Fruit fly (Drosophila melanogaster) whole organism, embryonic: ENCODE data around the gene RpS20.

Experiments
- Ada2b ChIP-seq: fragments of 200-800 bp; sonication (Bioruptor generic); IDR thresholded peaks from 2 replicates; pipeline ENCODE4 v1.3.6; 2022; ENCODE audit warnings: missing biosample characterization, missing genetic modification characterization
- Asciz ChIP-seq: fragments of 200-800 bp; sonication (Bioruptor generic); optimal IDR thresholded peaks from 2 replicates; lab custom pipeline; 2017; ENCODE audit warnings: missing biosample characterization, mild to moderate bottlenecking, missing genetic modification characterization, missing genetic modification reagents
- Awh ChIP-seq: fragments of 200-800 bp; sonication (Bioruptor generic); IDR thresholded peaks from 2 replicates; pipeline ENCODE4, ENCODE4 v1.3.6; 2022; ENCODE audit warnings: missing biosample characterization, missing genetic modification characterization
- CG11723 ChIP-seq: fragments of 200-800 bp; sonication (Bioruptor generic); optimal IDR thresholded peaks from 2 replicates; lab custom pipeline; 2017; ENCODE audit warnings: missing biosample characterization, mild to moderate bottlenecking, missing genetic modification characterization
- CG12299 ChIP-seq: fragments of 200-800 bp; sonication (Bioruptor generic); optimal IDR thresholded peaks from 2 replicates; lab custom pipeline; 2018; ENCODE audit warnings: missing biosample characterization, mild to moderate bottlenecking, missing genetic modification characterization
- CG12659 ChIP-seq: fragments of 200-800 bp; sonication (Bioruptor generic); optimal IDR thresholded peaks from 3 replicates; lab custom pipeline; 2017; ENCODE audit warnings: mild to moderate bottlenecking, missing biosample characterization, missing genetic modification reagents, missing genetic modification characterization
- CG13123 ChIP-seq: fragments of 200-800 bp; sonication (Bioruptor generic); optimal IDR thresholded peaks from 2 replicates; lab custom pipeline; 2016; ENCODE audit warnings: missing biosample characterization, missing genetic modification characterization
- CG16779 ChIP-seq: fragments of 200-800 bp; sonication (Bioruptor generic); IDR thresholded peaks from 2 replicates; pipeline ENCODE4 v1.3.6; 2022; ENCODE audit warnings: missing biosample characterization, missing genetic modification characterization
- CG17328 ChIP-seq: fragments of 200-800 bp; sonication (Bioruptor generic); IDR thresholded peaks from 2 replicates; pipeline ENCODE4 v1.3.6; 2022; ENCODE audit warnings: missing biosample characterization, missing genetic modification characterization
- CG17385 ChIP-seq: fragments of 200-800 bp; sonication (Bioruptor generic); optimal IDR thresholded peaks from 3 replicates; lab custom pipeline; 2018; ENCODE audit warnings: missing biosample characterization, mild to moderate bottlenecking, missing genetic modification characterization
- CG18764 ChIP-seq: fragments of 200-800 bp; sonication (Bioruptor generic); optimal IDR thresholded peaks from 3 replicates; lab custom pipeline; 2016; ENCODE audit warnings: missing biosample characterization, missing genetic modification characterization
- CG30403 ChIP-seq: fragments of 200-800 bp; sonication (Bioruptor generic); optimal IDR thresholded peaks from 3 replicates; lab custom pipeline; 2016; ENCODE audit warnings: missing biosample characterization, missing genetic modification characterization
- CG43689 ChIP-seq: fragments of 200-800 bp; sonication (Bioruptor generic); IDR thresholded peaks from 2 replicates; pipeline ENCODE4 v1.3.6; 2022; ENCODE audit warnings: missing biosample characterization, missing genetic modification characterization
- CG4617 ChIP-seq: fragments of 200-800 bp; sonication (Bioruptor generic); optimal IDR thresholded peaks from 3 replicates; lab custom pipeline; 2016; ENCODE audit warnings: missing biosample characterization, missing genetic modification characterization, borderline replicate concordance
- CG6654 ChIP-seq: fragments of 200-800 bp; sonication (Bioruptor generic); optimal IDR thresholded peaks from 2 replicates; lab custom pipeline; 2017; ENCODE audit warnings: missing biosample characterization, mild to moderate bottlenecking, missing genetic modification characterization
- CG7372 ChIP-seq: fragments of 200-800 bp; sonication (Bioruptor generic); IDR thresholded peaks from 2 replicates; pipeline ENCODE4 v1.3.6; 2022; ENCODE audit warnings: missing biosample characterization, missing genetic modification characterization
- CG7963 ChIP-seq: fragments of 200-800 bp; sonication (Bioruptor generic); IDR thresholded peaks from 3 replicates; pipeline ENCODE4 v1.3.6; 2022; ENCODE audit warnings: missing biosample characterization, missing genetic modification characterization; ENCODE audit not compliant: partially characterized antibody
- CG9932 ChIP-seq: fragments of 200-800 bp; sonication (Bioruptor generic); IDR thresholded peaks from 2 replicates; pipeline ENCODE4 v1.3.6; 2022; ENCODE audit warnings: missing biosample characterization, missing genetic modification characterization
- Dek ChIP-seq: fragments of 200-800 bp; sonication (Bioruptor generic); optimal IDR thresholded peaks from 3 replicates; lab custom pipeline; 2019; ENCODE audit warnings: missing biosample characterization, mild to moderate bottlenecking, missing genetic modification characterization, moderate library complexity
- Dp ChIP-seq: fragments of 200-800 bp; sonication (Bioruptor generic); optimal IDR thresholded peaks from 2 replicates; lab custom pipeline; 2018; ENCODE audit warnings: missing biosample characterization, mild to moderate bottlenecking, missing genetic modification characterization, moderate library complexity
- Drgx ChIP-seq: fragments of 200-800 bp; sonication (Bioruptor generic); IDR thresholded peaks from 2 replicates; pipeline ENCODE4 v1.3.6; 2022; ENCODE audit warnings: missing biosample characterization, missing genetic modification characterization
- ERR ChIP-seq: fragments of 200-800 bp; sonication (Bioruptor generic); optimal IDR thresholded peaks from 2 replicates; lab custom pipeline; 2016; ENCODE audit warnings: missing biosample characterization, missing genetic modification characterization
- H15 ChIP-seq: fragments of 200-800 bp; sonication (Bioruptor generic); IDR thresholded peaks from 3 replicates; pipeline ENCODE4 v1.3.6; 2022; ENCODE audit warnings: missing biosample characterization, missing genetic modification characterization
- Hr51 ChIP-seq, 2 experiments: fragments of 200-800 bp; sonication (Bioruptor generic); optimal IDR thresholded peaks; 2 replicates in 1 of 2; 3 replicates in 1 of 2; lab custom pipeline; 2016 to 2018; ENCODE audit warnings: missing biosample characterization in 2 of 2, missing genetic modification characterization in 2 of 2, mild to moderate bottlenecking in 1 of 2, moderate library complexity in 1 of 2
- Meics ChIP-seq: fragments of 200-800 bp; sonication (Bioruptor generic); optimal IDR thresholded peaks from 2 replicates; lab custom pipeline; 2017; ENCODE audit warnings: missing biosample characterization, mild to moderate bottlenecking, missing genetic modification characterization
- Neu2 ChIP-seq: fragments of 200-800 bp; sonication (Bioruptor generic); optimal IDR thresholded peaks from 3 replicates; lab custom pipeline; 2016; ENCODE audit warnings: missing biosample characterization, missing genetic modification characterization, borderline replicate concordance
- Nf-YA ChIP-seq: fragments of 200-800 bp; sonication (Bioruptor generic); IDR thresholded peaks from 2 replicates; pipeline ENCODE4 v1.3.6; 2022; ENCODE audit warnings: missing biosample characterization, missing genetic modification characterization
- Opbp ChIP-seq: fragments of 200-800 bp; sonication (Bioruptor generic); IDR thresholded peaks from 3 replicates; pipeline ENCODE4 v1.3.6; 2022; ENCODE audit warnings: missing biosample characterization, missing genetic modification characterization; ENCODE audit not compliant: partially characterized antibody
- Side ChIP-seq: fragments of 200-800 bp; sonication (Bioruptor generic); optimal IDR thresholded peaks from 2 replicates; lab custom pipeline; 2016; ENCODE audit warnings: missing biosample characterization, missing genetic modification characterization
- Sox100B ChIP-seq: fragments of 200-800 bp; sonication (Bioruptor generic); optimal IDR thresholded peaks from 3 replicates; lab custom pipeline; 2018; ENCODE audit warnings: missing biosample characterization, mild to moderate bottlenecking, missing genetic modification characterization
- TFAM ChIP-seq: fragments of 200-800 bp; sonication (Bioruptor generic); optimal IDR thresholded peaks from 2 replicates; lab custom pipeline; 2017; ENCODE audit warnings: missing biosample characterization, missing genetic modification characterization, inconsistent platforms
- chinmo ChIP-seq: fragments of 200-800 bp; sonication (Bioruptor generic); IDR thresholded peaks from 4 replicates; pipeline ENCODE4 v1.3.6; 2022; ENCODE audit warnings: missing biosample characterization, missing genetic modification characterization; ENCODE audit not compliant: partially characterized antibody
- ci ChIP-seq: fragments of 200-800 bp; sonication (Bioruptor generic); IDR thresholded peaks from 3 replicates; pipeline ENCODE4 v1.3.6; 2022; ENCODE audit warnings: missing biosample characterization, missing genetic modification characterization
- crc ChIP-seq: fragments of 200-800 bp; sonication (Bioruptor generic); optimal IDR thresholded peaks from 2 replicates; lab custom pipeline; 2016; ENCODE audit warnings: missing biosample characterization, missing genetic modification characterization
- da ChIP-seq: fragments of 200-800 bp; sonication (Bioruptor generic); optimal IDR thresholded peaks from 2 replicates; lab custom pipeline; 2016; ENCODE audit warnings: missing biosample characterization, missing genetic modification characterization
- ewg ChIP-seq: fragments of 200-800 bp; sonication (Bioruptor generic); optimal IDR thresholded peaks from 3 replicates; lab custom pipeline; 2017; ENCODE audit warnings: mild to moderate bottlenecking, missing biosample characterization, missing genetic modification reagents, missing genetic modification characterization
- nerfin-2 ChIP-seq: fragments of 200-800 bp; sonication (Bioruptor generic); IDR thresholded peaks from 2 replicates; pipeline ENCODE4 v1.3.6; 2022; ENCODE audit warnings: missing biosample characterization, missing genetic modification characterization; ENCODE audit not compliant: partially characterized antibody
- pita ChIP-seq: fragments of 200-800 bp; sonication (Bioruptor generic); optimal IDR thresholded peaks from 2 replicates; lab custom pipeline; 2017; ENCODE audit warnings: missing biosample characterization, mild to moderate bottlenecking, missing genetic modification characterization
- ro ChIP-seq: fragments of 200-800 bp; sonication (Bioruptor generic); IDR thresholded peaks from 2 replicates; pipeline ENCODE4 v1.3.6; 2022; ENCODE audit warnings: missing biosample characterization, missing genetic modification characterization
- sc ChIP-seq, 3 experiments: fragments of >200 bp in 2 of 3; fragments of 200-800 bp in 1 of 3; sonication (Bioruptor generic) in 1 of 3; optimal IDR thresholded peaks; 2 replicates in 2 of 3; 3 replicates in 1 of 3; lab custom pipeline; 2017; ENCODE audit warnings: mild to moderate bottlenecking in 1 of 3, missing biosample characterization in 1 of 3, missing genetic modification characterization in 1 of 3, missing genetic modification reagents in 1 of 3
- slp2 ChIP-seq: fragments of 200-800 bp; sonication (Bioruptor generic); optimal IDR thresholded peaks from 2 replicates; lab custom pipeline; 2016; ENCODE audit warnings: missing biosample characterization, missing genetic modification characterization
- sr ChIP-seq: fragments of 200-800 bp; sonication (Bioruptor generic); IDR thresholded peaks from 3 replicates; pipeline ENCODE4 v1.3.6; 2022; ENCODE audit warnings: missing biosample characterization, missing genetic modification characterization
- stwl ChIP-seq: fragments of 200-800 bp; sonication (Bioruptor generic); optimal IDR thresholded peaks from 3 replicates; lab custom pipeline; 2018; ENCODE audit warnings: missing biosample characterization, mild to moderate bottlenecking, missing genetic modification characterization, moderate library complexity
- sug ChIP-seq: fragments of 200-800 bp; optimal IDR thresholded peaks from 2 replicates; lab custom pipeline; 2019; ENCODE audit warnings: missing biosample characterization, mild to moderate bottlenecking, missing genetic modification characterization, moderate library complexity
- tap ChIP-seq: fragments of 200-800 bp; optimal IDR thresholded peaks from 3 replicates; lab custom pipeline; 2019; ENCODE audit warnings: missing biosample characterization, mild to moderate bottlenecking, missing genetic modification characterization, moderate library complexity
- tna ChIP-seq: fragments of 200-800 bp; sonication (Bioruptor generic); IDR thresholded peaks from 2 replicates; pipeline ENCODE4 v1.3.6; 2022; ENCODE audit warnings: missing biosample characterization, missing genetic modification characterization; ENCODE audit not compliant: partially characterized antibody
- twi ChIP-seq: fragments of 200-800 bp; optimal IDR thresholded peaks from 2 replicates; lab custom pipeline; 2019; ENCODE audit warnings: missing biosample characterization, mild to moderate bottlenecking, missing genetic modification characterization, moderate library complexity
- wek ChIP-seq: fragments of 200-800 bp; sonication (Bioruptor generic); optimal IDR thresholded peaks from 3 replicates; lab custom pipeline; 2018; ENCODE audit warnings: missing biosample characterization, mild to moderate bottlenecking, missing genetic modification characterization, moderate library complexity
- wor ChIP-seq: fragments of 200-800 bp; sonication (Bioruptor generic); IDR thresholded peaks from 2 replicates; pipeline ENCODE4 v1.3.6; 2022; ENCODE audit warnings: missing biosample characterization, missing genetic modification characterization

RpS20 gene

dm6 chr3R:20829416-20830131 is 7.6 kb downstream of the RpS20 start (continued):
- TF ChIP-seq sr (GFP tag; lab: Robert Waterston, UW) (no peak), wor (GFP tag; lab: Robert Waterston, UW) (no peak), Ada2b (GFP tag; lab: Robert Waterston, UW) (no peak), sc (optimal IDR thresholded peaks at IDR 0.05; lab: Kevin White, UChicago) (no peak), sc (GFP tag; optimal IDR thresholded peaks at IDR 0.05; lab: Kevin White, UChicago) (no peak), CG16779 (no peak), CG4617 (GFP tag; lab: Kevin White, UChicago) (no peak), stwl (tag; lab: Kevin White, UChicago) (no peak), Hr51 (GFP tag; optimal IDR thresholded peaks at IDR 0.05; lab: Kevin White, UChicago) (peak in 1 of 2 experiments; percentile 30), Awh (no peak), CG17328 (GFP tag; lab: Robert Waterston, UW) (no peak), ERR (GFP tag; lab: Kevin White, UChicago) (no peak), CG17385 (GFP tag; lab: Kevin White, UChicago) (no peak), Opbp (GFP tag; lab: Robert Waterston, UW) (peak; percentile 42; the same call in 1 of the 3 replicates), twi (peak; percentile 98), tap (tag; lab: Kevin White, UChicago) (no peak), Dp (GFP tag; lab: Kevin White, UChicago) (no peak), ci (GFP tag; lab: Robert Waterston, UW) (peak; percentile 76; the same call in 2 of the 3 replicates), pita (GFP tag; lab: Kevin White, UChicago) (no peak), Neu2 (no peak), Sox100B (peak; percentile 52), ewg (GFP tag; lab: Kevin White, UChicago) (peak; percentile 54), CG30403 (peak; percentile 49), chinmo (GFP tag; lab: Robert Waterston, UW) (peak; percentile 92), Meics (GFP tag; lab: Kevin White, UChicago) (peak; percentile 53), wek (no peak), slp2 (no peak), CG6654 (GFP tag; lab: Kevin White, UChicago) (no peak), CG7372 (GFP tag; lab: Robert Waterston, UW) (no peak), CG9932 (GFP tag; lab: Robert Waterston, UW) (peak; percentile 61), nerfin-2 (GFP tag; lab: Robert Waterston, UW) (no peak), ro (GFP tag; lab: Robert Waterston, UW) (no peak), CG7963 (GFP tag; lab: Robert Waterston, UW) (no peak), sug (tag; lab: Kevin White, UChicago) (peak; percentile 77), CG43689 (no peak), tna (GFP tag; lab: Robert Waterston, UW) (no peak), CG18764 (no peak), da (GFP tag; lab: Kevin White, UChicago) (peak; percentile 48), Asciz (GFP tag; lab: Kevin White, UChicago) (no peak), Dek (tag; lab: Kevin White, UChicago) (peak; percentile 36), Drgx (GFP tag; lab: Robert Waterston, UW) (no peak; the same call in 1 of the 2 replicates), CG12659 (peak; percentile 33), TFAM (GFP tag; lab: Kevin White, UChicago) (no peak), CG12299 (no peak), CG13123 (GFP tag; lab: Kevin White, UChicago) (no peak), Nf-YA (no peak), CG11723 (GFP tag; lab: Kevin White, UChicago) (no peak), Side (no peak), crc (GFP tag; lab: Kevin White, UChicago) (no peak), H15 (GFP tag; lab: Robert Waterston, UW) (no peak)
